Worm (Caenorhabditis elegans): ENCODE results near the gene his-7.
"Not testable (repeated sequence)": the region's sequence is repeated elsewhere in the genome, so short reads cannot be mapped to it uniquely, and the experiment has no call there.

- not testable (repeated sequence) for TF ChIP-seq nhr-76 (tag; optimal IDR thresholded peaks at IDR 0.05); nfya-1 (tag; optimal IDR thresholded peaks at IDR 0.05; ENCODE audit: insufficient read depth); ceh-28 (tag; optimal IDR thresholded peaks at IDR 0.05); nhr-11 (tag; optimal IDR thresholded peaks at IDR 0.05); egl-27 (tag; optimal IDR thresholded peaks at IDR 0.05); ama-1 (optimal IDR thresholded peaks at IDR 0.05); nhr-28 (tag; optimal IDR thresholded peaks at IDR 0.05); aly-2 (tag; optimal IDR thresholded peaks at IDR 0.05); sea-2 (GFP tag; optimal IDR thresholded peaks at IDR 0.05); tbx-2 (tag; optimal IDR thresholded peaks at IDR 0.05)
Observed at ce11 chrV:8533067-8533466, at the start of gene his-7, which contains the start of gene his-8.
